Worm (Caenorhabditis elegans) whole organism, L4 larva: ENCODE data around the gene fbxb-39.

Experiments
- F10B5.3 ChIP-seq: sonication (generic microtip); optimal IDR thresholded peaks from 2 replicates; lab custom pipeline; 2016; ENCODE audit warnings: mild to moderate bottlenecking, missing genetic modification characterization, missing compliant biosample characterization
- F37D6.2 ChIP-seq: sonication (generic microtip); optimal IDR thresholded peaks from 2 replicates; lab custom pipeline; 2016; ENCODE audit warnings: mild to moderate bottlenecking, missing genetic modification characterization, missing compliant biosample characterization
- Y105C5A.15 ChIP-seq: fragments of 200-800 bp; sonication (Bioruptor generic); IDR thresholded peaks from 2 replicates; pipeline ENCODE4 v1.3.6; 2022; ENCODE audit warnings: missing genetic modification characterization, missing compliant biosample characterization
- ZK337.2 ChIP-seq: fragments of 200-800 bp; sonication (Bioruptor generic); IDR thresholded peaks from 2 replicates; pipeline ENCODE4 v1.3.6; 2022; ENCODE audit warnings: missing genetic modification reagents, missing genetic modification characterization, missing compliant biosample characterization
- aly-2 ChIP-seq: sonication (generic microtip); optimal IDR thresholded peaks from 2 replicates; lab custom pipeline; 2018; ENCODE audit warnings: missing biosample characterization, missing genetic modification characterization
- daf-8 ChIP-seq: fragments of 200-800 bp; sonication (Bioruptor generic); IDR thresholded peaks from 2 replicates; pipeline ENCODE4 v1.3.6; 2022; ENCODE audit warnings: missing genetic modification characterization, missing compliant biosample characterization
- fkh-10 ChIP-seq: fragments of 150-350 bp; optimal IDR thresholded peaks from 2 replicates; lab custom pipeline; 2014; ENCODE audit warnings: missing biosample characterization, missing genetic modification reagents, missing genetic modification characterization
- tra-1 ChIP-seq: fragments of 200-800 bp; sonication (Bioruptor generic); IDR thresholded peaks from 2 replicates; pipeline ENCODE4 v1.3.6; 2022; ENCODE audit warnings: missing genetic modification reagents, missing genetic modification characterization, missing compliant biosample characterization
- unc-39 ChIP-seq: sonication (generic microtip); optimal IDR thresholded peaks from 2 replicates; lab custom pipeline; 2017; ENCODE audit warnings: missing biosample characterization, missing genetic modification characterization

The fbxb-39 gene

ce11 chrII:991300-991699 is 49.1 kb downstream of the fbxb-39 start, which contains the start of gene fbxc-42:
Gene fbxc-42, plus strand, starts transcription at chrII:991600.
- no peak for TF ChIP-seq daf-8
- TF ChIP-seq Y105C5A.15 (GFP tag; lab: Robert Waterston, UW), result no peak
- no peak for TF ChIP-seq unc-39
- TF ChIP-seq aly-2, result no peak
- TF ChIP-seq fkh-10 (GFP tag; lab: Kevin White, UChicago), result no peak
- TF ChIP-seq ZK337.2, result no peak
- TF ChIP-seq F37D6.2, result no peak
- TF ChIP-seq F10B5.3 (tag; lab: Kevin White, UChicago), result no peak
- TF ChIP-seq tra-1, result no peak
